Fruit fly (Drosophila melanogaster) whole organism, embryonic: ENCODE results near the gene CG10298.
A peak's percentile ranks its signal among the peaks of the same experiment; 100 is the strongest.

ENCODE experiments used
- Atf6 ChIP-seq: fragments of 200-800 bp; sonication (Bioruptor generic); IDR thresholded peaks from 2 replicates; pipeline ENCODE4 v1.3.6; 2022; ENCODE audit warnings: missing biosample characterization, missing genetic modification characterization
- CG10267 ChIP-seq: fragments of 200-800 bp; sonication (Bioruptor generic); optimal IDR thresholded peaks from 2 replicates; lab custom pipeline; 2018; ENCODE audit warnings: missing biosample characterization, mild to moderate bottlenecking, missing genetic modification characterization, moderate library complexity
- CG11456 ChIP-seq: fragments of 200-800 bp; sonication (Bioruptor generic); IDR thresholded peaks from 3 replicates; pipeline ENCODE4 v1.3.6; 2022; ENCODE audit warnings: missing biosample characterization, missing genetic modification characterization
- CG11696 ChIP-seq: fragments of 200-800 bp; sonication (Bioruptor generic); IDR thresholded peaks from 2 replicates; pipeline ENCODE4 v1.3.6; 2022; ENCODE audit warnings: missing biosample characterization, missing genetic modification characterization
- CG12236 ChIP-seq: fragments of 200-800 bp; sonication (Bioruptor generic); optimal IDR thresholded peaks from 2 replicates; lab custom pipeline; 2016; ENCODE audit warnings: missing biosample characterization, missing genetic modification characterization
- CG12744 ChIP-seq: fragments of 200-800 bp; sonication (Bioruptor generic); optimal IDR thresholded peaks from 2 replicates; lab custom pipeline; 2016; ENCODE audit warnings: missing biosample characterization, missing genetic modification characterization
- CG13123 ChIP-seq: fragments of 200-800 bp; sonication (Bioruptor generic); optimal IDR thresholded peaks from 2 replicates; lab custom pipeline; 2016; ENCODE audit warnings: missing biosample characterization, missing genetic modification characterization
- CG15479 ChIP-seq: fragments of 200-800 bp; sonication (Bioruptor generic); optimal IDR thresholded peaks from 3 replicates; lab custom pipeline; 2019; ENCODE audit warnings: missing biosample characterization, mild to moderate bottlenecking, missing genetic modification characterization, moderate library complexity
- CG17361 ChIP-seq: fragments of 200-800 bp; sonication (Bioruptor generic); IDR thresholded peaks from 3 replicates; pipeline ENCODE4 v1.3.6; 2022; ENCODE audit warnings: missing biosample characterization, missing genetic modification characterization
- CG17568 ChIP-seq: fragments of 200-800 bp; sonication (Bioruptor generic); optimal IDR thresholded peaks from 2 replicates; lab custom pipeline; 2018; ENCODE audit warnings: missing biosample characterization, mild to moderate bottlenecking, missing genetic modification characterization, moderate library complexity
- CG1792 ChIP-seq: fragments of 200-800 bp; sonication (Bioruptor generic); optimal IDR thresholded peaks from 2 replicates; lab custom pipeline; 2016; ENCODE audit warnings: missing biosample characterization, missing genetic modification characterization
- CG18011 ChIP-seq: fragments of 200-800 bp; sonication (Bioruptor generic); optimal IDR thresholded peaks from 2 replicates; lab custom pipeline; 2017; ENCODE audit warnings: missing biosample characterization, missing genetic modification characterization, mild to moderate bottlenecking, moderate library complexity, missing genotype
- CG18764 ChIP-seq: fragments of 200-800 bp; sonication (Bioruptor generic); optimal IDR thresholded peaks from 3 replicates; lab custom pipeline; 2016; ENCODE audit warnings: missing biosample characterization, missing genetic modification characterization
- CG2199 ChIP-seq: fragments of 200-800 bp; sonication (Bioruptor generic); IDR thresholded peaks from 3 replicates; pipeline ENCODE4 v1.3.6; 2022; ENCODE audit warnings: missing biosample characterization, missing genetic modification characterization
- CG34376 ChIP-seq: fragments of 200-800 bp; sonication (Bioruptor generic); optimal IDR thresholded peaks from 2 replicates; lab custom pipeline; 2018; ENCODE audit warnings: missing biosample characterization, mild to moderate bottlenecking, missing genetic modification characterization
- CG34422 ChIP-seq: fragments of 200-800 bp; sonication (Bioruptor generic); IDR thresholded peaks from 3 replicates; pipeline ENCODE4 v1.3.6; 2022; ENCODE audit warnings: missing biosample characterization, missing genetic modification characterization
- CG4854 ChIP-seq: fragments of 200-800 bp; sonication (Bioruptor generic); optimal IDR thresholded peaks from 2 replicates; lab custom pipeline; 2016; ENCODE audit warnings: missing biosample characterization, missing genetic modification characterization, inconsistent platforms
- CG7372 ChIP-seq: fragments of 200-800 bp; sonication (Bioruptor generic); IDR thresholded peaks from 2 replicates; pipeline ENCODE4 v1.3.6; 2022; ENCODE audit warnings: missing biosample characterization, missing genetic modification characterization
- CG7928 ChIP-seq: fragments of 200-800 bp; sonication (Bioruptor generic); optimal IDR thresholded peaks from 2 replicates; lab custom pipeline; 2017; ENCODE audit warnings: missing biosample characterization, mild to moderate bottlenecking, missing genetic modification characterization
- CG8924 ChIP-seq: fragments of 200-800 bp; optimal IDR thresholded peaks from 3 replicates; lab custom pipeline; 2019; ENCODE audit warnings: missing biosample characterization, mild to moderate bottlenecking, missing genetic modification characterization, moderate library complexity
- CG9609 ChIP-seq: fragments of 200-800 bp; sonication (Bioruptor generic); optimal IDR thresholded peaks from 3 replicates; lab custom pipeline; 2016; ENCODE audit warnings: missing biosample characterization, missing genetic modification characterization
- Chrac-16 ChIP-seq: fragments of 200-800 bp; sonication (Bioruptor generic); optimal IDR thresholded peaks from 3 replicates; lab custom pipeline; 2016; ENCODE audit warnings: missing biosample characterization, missing genetic modification characterization
- Dip2 ChIP-seq: fragments of 200-800 bp; sonication (Bioruptor generic); IDR thresholded peaks from 2 replicates; pipeline ENCODE4 v1.3.6; 2022; ENCODE audit warnings: missing biosample characterization, missing genetic modification characterization
- Dip3 ChIP-seq: fragments of 200-800 bp; sonication (Bioruptor generic); optimal IDR thresholded peaks from 3 replicates; lab custom pipeline; 2016; ENCODE audit warnings: missing biosample characterization, missing genetic modification characterization
- Dp ChIP-seq: fragments of 200-800 bp; sonication (Bioruptor generic); optimal IDR thresholded peaks from 2 replicates; lab custom pipeline; 2018; ENCODE audit warnings: missing biosample characterization, mild to moderate bottlenecking, missing genetic modification characterization, moderate library complexity
- Gug ChIP-seq: fragments of 200-800 bp; sonication (Bioruptor generic); IDR thresholded peaks from 4 replicates; pipeline ENCODE4 v1.3.6; 2022; ENCODE audit warnings: missing biosample characterization, missing genetic modification characterization
- Nf-YB ChIP-seq: fragments of 200-800 bp; sonication (Bioruptor generic); optimal IDR thresholded peaks from 3 replicates; lab custom pipeline; 2019; ENCODE audit warnings: missing biosample characterization, mild to moderate bottlenecking, missing genetic modification characterization, moderate library complexity
- Optix ChIP-seq: fragments of 200-800 bp; sonication (Bioruptor generic); IDR thresholded peaks from 3 replicates; pipeline ENCODE4 v1.3.6; 2022; ENCODE audit warnings: missing biosample characterization, missing genetic modification characterization
- Rx ChIP-seq: fragments of 200-800 bp; sonication (Bioruptor generic); IDR thresholded peaks from 2 replicates; pipeline ENCODE4 v1.3.6; 2022; ENCODE audit warnings: missing biosample characterization, missing genetic modification characterization
- Stat92E ChIP-seq, 3 experiments: fragments of >200 bp in 2 of 3; fragments of 200-800 bp in 1 of 3; sonication (Bioruptor generic) in 1 of 3; optimal IDR thresholded peaks; 2 replicates each; lab custom pipeline; 2017 to 2019; ENCODE audit warnings: missing biosample characterization in 3 of 3, missing genetic modification characterization in 3 of 3, mild to moderate bottlenecking in 1 of 3, moderate library complexity in 1 of 3
- Taf1 ChIP-seq: fragments of 200-800 bp; sonication (Bioruptor generic); IDR thresholded peaks from 2 replicates; pipeline ENCODE4 v1.3.6; 2022; ENCODE audit warnings: missing biosample characterization, missing genetic modification characterization
- Trl ChIP-seq, 3 experiments: fragments of >200 bp in 2 of 3; fragments of 200-800 bp in 1 of 3; sonication (Bioruptor generic) in 1 of 3; optimal IDR thresholded peaks; 2 replicates in 1 of 3; 3 replicates in 2 of 3; lab custom pipeline; 2016 to 2017; ENCODE audit warnings: missing biosample characterization in 1 of 3, missing genetic modification characterization in 1 of 3
- az2 ChIP-seq: fragments of 200-800 bp; sonication (Bioruptor generic); optimal IDR thresholded peaks from 3 replicates; lab custom pipeline; 2016; ENCODE audit warnings: missing biosample characterization, missing genetic modification characterization
- corto ChIP-seq: fragments of 200-800 bp; sonication (Bioruptor generic); optimal IDR thresholded peaks from 2 replicates; lab custom pipeline; 2016; ENCODE audit warnings: missing biosample characterization, mild to moderate bottlenecking, missing genetic modification characterization, moderate library complexity
- dmrt99B ChIP-seq: fragments of 200-800 bp; sonication (Bioruptor generic); optimal IDR thresholded peaks from 2 replicates; lab custom pipeline; 2018; ENCODE audit warnings: missing biosample characterization, mild to moderate bottlenecking, missing genetic modification characterization, moderate library complexity
- eyg ChIP-seq: fragments of 200-800 bp; sonication (Bioruptor generic); optimal IDR thresholded peaks from 3 replicates; lab custom pipeline; 2016; ENCODE audit warnings: missing biosample characterization, missing genetic modification characterization
- fu2 ChIP-seq: fragments of 200-800 bp; sonication (Bioruptor generic); optimal IDR thresholded peaks from 2 replicates; lab custom pipeline; 2016; ENCODE audit warnings: missing biosample characterization, missing genetic modification characterization
- gsb ChIP-seq: fragments of 200-800 bp; sonication (Bioruptor generic); IDR thresholded peaks from 2 replicates; pipeline ENCODE4 v1.3.6; 2022; ENCODE audit warnings: missing biosample characterization, missing genetic modification characterization
- ken ChIP-seq: fragments of 200-800 bp; sonication (Bioruptor generic); IDR thresholded peaks from 3 replicates; pipeline ENCODE4 v1.3.6; 2022; ENCODE audit warnings: missing biosample characterization, missing genetic modification characterization
- klu ChIP-seq: fragments of 200-800 bp; sonication (Bioruptor generic); IDR thresholded peaks from 2 replicates; pipeline ENCODE4 v1.3.6; 2022; ENCODE audit warnings: missing biosample characterization, missing genetic modification characterization
- nmo ChIP-seq: fragments of 200-800 bp; sonication (Bioruptor generic); optimal IDR thresholded peaks from 2 replicates; lab custom pipeline; 2018; ENCODE audit warnings: missing biosample characterization, mild to moderate bottlenecking, missing genetic modification characterization, moderate library complexity
- otp ChIP-seq: fragments of 200-800 bp; sonication (Bioruptor generic); IDR thresholded peaks from 3 replicates; pipeline ENCODE4, ENCODE4 v1.3.6; 2022; ENCODE audit warnings: missing biosample characterization, missing genetic modification characterization
- pan ChIP-seq, 4 experiments: fragments of >200 bp in 3 of 4; fragments of 200-800 bp in 1 of 4; sonication (Bioruptor generic) in 1 of 4; optimal IDR thresholded peaks in 3 of 4; IDR thresholded peaks in 1 of 4; 2 replicates each; pipeline versions ENCODE4 v1.3.6 to Lab custom; 2017 to 2022; ENCODE audit warnings: missing biosample characterization in 2 of 4, missing genetic modification characterization in 2 of 4, mixed read lengths in 1 of 4
- ranshi ChIP-seq: fragments of 200-800 bp; sonication (Bioruptor generic); IDR thresholded peaks from 2 replicates; pipeline ENCODE4 v1.3.6; 2022; ENCODE audit warnings: missing biosample characterization, missing genetic modification characterization
- sna ChIP-seq: fragments of 200-800 bp; sonication (Bioruptor generic); IDR thresholded peaks from 2 replicates; pipeline ENCODE4 v1.3.6; 2022; ENCODE audit warnings: missing biosample characterization, missing genetic modification characterization; ENCODE audit not compliant: partially characterized antibody
- ttk ChIP-seq: fragments of 200-800 bp; sonication (Bioruptor generic); IDR thresholded peaks from 2 replicates; pipeline ENCODE4 v2.1.2; 2022; ENCODE audit warnings: missing biosample characterization, missing genetic modification characterization
- vnd ChIP-seq: fragments of 200-800 bp; sonication (Bioruptor generic); IDR thresholded peaks from 3 replicates; pipeline ENCODE4 v1.3.6; 2022; ENCODE audit warnings: missing biosample characterization, missing genetic modification characterization; ENCODE audit not compliant: partially characterized antibody
- wor ChIP-seq: fragments of 200-800 bp; sonication (Bioruptor generic); IDR thresholded peaks from 2 replicates; pipeline ENCODE4 v1.3.6; 2022; ENCODE audit warnings: missing biosample characterization, missing genetic modification characterization

CG10298 gene

dm6 chr3R:6354408-6354807 is 11.6 kb downstream of the CG10298 start:
- TF ChIP-seq CG13123 (no peak), CG7928 (GFP tag; lab: Kevin White, UChicago) (no peak), CG8924 (tag; lab: Kevin White, UChicago) (no peak), Nf-YB (GFP tag; lab: Kevin White, UChicago) (no peak)

dm6 chr3R:6368100-6368499 is 25.3 kb downstream of the CG10298 start, which contains the start of gene CG42724:
TSS of gene CG42724 (minus strand) at chr3R:6368288.
- TF ChIP-seq fu2 (GFP tag; lab: Kevin White, UChicago) (peak; percentile 78), nmo (GFP tag; lab: Kevin White, UChicago) (peak; percentile 64), pan (optimal IDR thresholded peaks at IDR 0.05; lab: Kevin White, UChicago) (no peak), pan (GFP tag; optimal IDR thresholded peaks at IDR 0.05 in 1 of 2, IDR thresholded peaks at IDR 0.05 in 1 of 2) (peak in 1 of 2 experiments; percentile 55), Dp (peak; percentile 24), wor (peak; percentile 15; the same call in 1 of the 2 replicates), otp (GFP tag; lab: Robert Waterston, UW) (peak; percentile 49; the same call in 1 of the 3 replicates), ken (peak; percentile 63; the same call in 2 of the 3 replicates), Dip2 (no peak), Gug (peak; percentile 60; the same call in 2 of the 4 replicates), CG34376 (GFP tag; lab: Kevin White, UChicago) (peak; percentile 13), az2 (peak; percentile 47), CG17361 (GFP tag; lab: Robert Waterston, UW) (no peak), vnd (GFP tag; lab: Robert Waterston, UW) (peak; percentile 37; the same call in 1 of the 3 replicates), Taf1 (GFP tag; lab: Robert Waterston, UW) (no peak), Optix (peak; percentile 69), CG17568 (no peak), Rx (GFP tag; lab: Robert Waterston, UW) (peak; percentile 43; the same call in 1 of the 2 replicates), CG1792 (GFP tag; lab: Kevin White, UChicago) (peak; percentile 46), corto (no peak), CG11696 (no peak), CG2199 (GFP tag; lab: Robert Waterston, UW) (0 out of 3 replicates have a peak, but pooled peaks have one; percentile 55), dmrt99B (no peak), Chrac-16 (GFP tag; lab: Kevin White, UChicago) (peak; percentile 71), CG10267 (tag; lab: Kevin White, UChicago) (peak; percentile 35), CG11456 (GFP tag; lab: Robert Waterston, UW) (peak; percentile 72), Atf6 (peak; percentile 36; the same call in 1 of the 2 replicates), sna (GFP tag; lab: Robert Waterston, UW) (0 out of 2 replicates have a peak, but pooled peaks have one; percentile 13), CG18764 (peak; percentile 6), CG18011 (GFP tag; lab: Kevin White, UChicago) (peak; percentile 42), eyg (GFP tag; lab: Kevin White, UChicago) (peak; percentile 30), CG15479 (peak; percentile 37), CG34422 (GFP tag; lab: Robert Waterston, UW) (peak; percentile 44; the same call in 1 of the 3 replicates), Stat92E (GFP tag; optimal IDR thresholded peaks at IDR 0.05; lab: Kevin White, UChicago) (no peak), CG9609 (GFP tag; lab: Kevin White, UChicago) (peak; percentile 68), klu (GFP tag; lab: Robert Waterston, UW) (peak; percentile 21; the same call in 1 of the 2 replicates), gsb (GFP tag; lab: Robert Waterston, UW) (peak; percentile 43; the same call in 1 of the 2 replicates), ranshi (GFP tag; lab: Robert Waterston, UW) (peak; percentile 72), CG7372 (GFP tag; lab: Robert Waterston, UW) (peak; percentile 31; the same call in 1 of the 2 replicates), CG4854 (GFP tag; lab: Kevin White, UChicago) (peak; percentile 50), Trl (optimal IDR thresholded peaks at IDR 0.05; lab: Kevin White, UChicago) (peak in 1 of 2 experiments; percentile 48), Trl (GFP tag; optimal IDR thresholded peaks at IDR 0.05; lab: Kevin White, UChicago) (peak; percentile 83), ttk (GFP tag; lab: Robert Waterston, UW) (peak; percentile 39; the same call in 1 of the 2 replicates), CG12744 (GFP tag; lab: Kevin White, UChicago) (peak; percentile 36), Dip3 (GFP tag; lab: Kevin White, UChicago) (peak; percentile 72), CG12236 (GFP tag; lab: Kevin White, UChicago) (peak; percentile 50)
